Worm (Caenorhabditis elegans): ENCODE measurements around the gene nhr-147.

- no peak for TF ChIP-seq flt-1 (GFP tag; IDR thresholded peaks at IDR 0.05)
- no peak for TF ChIP-seq aly-1 (tag; optimal IDR thresholded peaks at IDR 0.05)
- no peak for TF ChIP-seq ama-1 (optimal IDR thresholded peaks at IDR 0.05)
- TF ChIP-seq ets-7 (tag; optimal IDR thresholded peaks at IDR 0.05): no peak
Measured at ce11 chrV:7330868-7331267, 14.7 kb upstream of the nhr-147 start, which contains the start of gene F10G2.2.

Data from whole organism, early embryonic.